Worm (Caenorhabditis elegans) whole organism, L3 larva: ENCODE results near the gene F11G11.15.
A peak's percentile ranks its signal among the peaks of the same experiment; 100 is the strongest.

ENCODE experiments used
- ama-1 ChIP-seq: fragments of 150-350 bp; optimal IDR thresholded peaks from 2 replicates; lab custom pipeline; 2018
- egl-27 ChIP-seq: sonication (generic microtip); optimal IDR thresholded peaks from 4 replicates; lab custom pipeline; 2017; ENCODE audit warnings: missing biosample characterization, missing genetic modification reagents, missing genetic modification characterization
- fos-1 ChIP-seq: fragments of 150-350 bp; optimal IDR thresholded peaks from 2 replicates; lab custom pipeline; 2014; ENCODE audit warnings: missing biosample characterization, missing genetic modification characterization
- lin-39 ChIP-seq: fragments of 150-350 bp; optimal IDR thresholded peaks from 2 replicates; lab custom pipeline; 2018; ENCODE audit warnings: missing biosample characterization, missing genetic modification reagents, missing genetic modification characterization
- lsy-12 ChIP-seq: sonication (generic microtip); optimal IDR thresholded peaks from 2 replicates; lab custom pipeline; 2016; ENCODE audit warnings: mild to moderate bottlenecking, missing genetic modification characterization, missing compliant biosample characterization
- nfya-1 ChIP-seq: sonication (generic microtip); optimal IDR thresholded peaks from 2 replicates; lab custom pipeline; 2017; ENCODE audit warnings: missing genetic modification characterization, mild to moderate bottlenecking, missing compliant biosample characterization, antibody characterized with exemption, moderate library complexity; ENCODE audit not compliant: insufficient read depth
- nhr-237 ChIP-seq: fragments of 150-350 bp; optimal IDR thresholded peaks from 2 replicates; lab custom pipeline; 2014; ENCODE audit warnings: missing biosample characterization, missing genetic modification characterization
- pha-4 ChIP-seq: fragments of 150-350 bp; optimal IDR thresholded peaks from 2 replicates; lab custom pipeline; 2014; ENCODE audit warnings: missing biosample characterization, missing genetic modification reagents, missing genetic modification characterization
- tbx-2 ChIP-seq: sonication (generic microtip); optimal IDR thresholded peaks from 2 replicates; lab custom pipeline; 2016; ENCODE audit warnings: mild to moderate bottlenecking, missing genetic modification characterization, missing compliant biosample characterization
- unc-39 ChIP-seq: sonication (generic microtip); optimal IDR thresholded peaks from 4 replicates; lab custom pipeline; 2017; ENCODE audit warnings: missing biosample characterization, missing genetic modification characterization
- ztf-4 ChIP-seq: fragments of 150-350 bp; optimal IDR thresholded peaks from 2 replicates; lab custom pipeline; 2014; ENCODE audit warnings: missing biosample characterization, missing genetic modification characterization

DNA sequence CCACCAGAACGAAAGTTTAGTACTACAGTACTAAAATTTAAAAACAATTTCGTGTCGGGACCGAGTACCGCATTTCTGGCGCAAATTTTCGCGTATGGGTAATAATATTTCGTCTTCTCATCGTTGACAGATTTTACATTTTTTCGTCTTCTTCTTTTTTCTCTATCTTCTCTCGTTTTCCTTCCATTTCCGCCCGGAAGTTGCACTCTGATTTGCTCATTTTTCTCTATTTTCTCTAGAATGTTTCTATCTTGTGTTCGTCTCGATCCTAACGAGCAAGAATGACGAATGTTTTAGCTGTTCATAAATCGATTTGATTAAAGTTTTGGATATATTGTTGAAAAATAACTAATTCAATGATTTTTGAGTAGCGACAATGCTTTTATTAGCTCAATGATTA lies 19.2 kb upstream of the F11G11.15 start:
- TF ChIP-seq fos-1 (tag; lab: Kevin White, UChicago) = no peak
- no peak for TF ChIP-seq ztf-4 (tag; lab: Kevin White, UChicago)
- TF ChIP-seq ama-1 (lab: Kevin White, UChicago) = no peak
- no peak for TF ChIP-seq nhr-237 (tag; lab: Kevin White, UChicago)
- no peak for TF ChIP-seq pha-4 (tag; lab: Kevin White, UChicago)
- TF ChIP-seq nfya-1 (tag; lab: Kevin White, UChicago) = peak; percentile 41
- no peak for TF ChIP-seq egl-27
- no peak for TF ChIP-seq unc-39 (tag; lab: Kevin White, UChicago)
- TF ChIP-seq tbx-2 (tag; lab: Kevin White, UChicago) = no peak
- TF ChIP-seq lin-39 (tag; lab: Kevin White, UChicago) = no peak
- TF ChIP-seq lsy-12 (tag; lab: Kevin White, UChicago) = no peak
